Worm (Caenorhabditis elegans): ENCODE results near the gene F47E1.4.

ce11 chrX:9091873-9092272 lies 29.2 kb downstream of the F47E1.4 start:
- TF ChIP-seq sea-1 (GFP tag; conservative IDR thresholded peaks at IDR 0.05) = no peak
- no peak for TF ChIP-seq tra-4 (tag; optimal IDR thresholded peaks at IDR 0.05)
- TF ChIP-seq ama-1 (optimal IDR thresholded peaks at IDR 0.05) = no peak
- TF ChIP-seq hnd-1 (tag; optimal IDR thresholded peaks at IDR 0.05) = no peak

All from whole organism, early embryonic.